Fruit fly (Drosophila melanogaster): ENCODE results near the gene Tap42.

Gene Tap42

DNA sequence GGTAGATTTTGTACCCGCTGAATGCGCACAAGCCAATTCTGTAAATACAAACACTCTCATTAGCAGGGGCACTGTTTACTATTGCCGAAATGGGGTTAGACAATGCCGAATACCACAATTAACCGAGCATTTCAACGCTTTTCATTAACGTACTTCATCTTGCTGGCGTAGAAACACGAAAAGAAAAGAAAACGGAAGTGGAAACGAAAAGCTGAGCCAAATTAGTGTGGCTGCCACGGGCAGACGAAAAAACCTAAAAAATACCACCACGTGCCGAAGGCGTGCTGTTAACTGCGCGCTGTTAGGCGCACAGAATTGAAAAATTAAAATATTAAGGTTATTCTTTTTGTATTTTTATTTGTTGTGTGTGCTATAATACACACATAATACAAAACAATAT is 27.5 kb downstream of the Tap42 start, which contains the start of gene RpL24:
Gene RpL24, minus strand, starts transcription at position 229 of the 400 bp plus-strand sequence.
- TF ChIP-seq Pif1B (GFP tag; optimal IDR thresholded peaks at IDR 0.05) (peak; percentile 84), CG8159 (tag; optimal IDR thresholded peaks at IDR 0.05) (peak; percentile 66), D1 (tag; optimal IDR thresholded peaks at IDR 0.05) (no peak), CG4496 (GFP tag; IDR thresholded peaks at IDR 0.05) (peak; percentile 92), CG10348 (GFP tag; IDR thresholded peaks at IDR 0.05) (no peak), Pif1A (GFP tag; optimal IDR thresholded peaks at IDR 0.05) (peak; percentile 89), CG14655 (GFP tag; optimal IDR thresholded peaks at IDR 0.05) (no peak), Ets98B (GFP tag; IDR thresholded peaks at IDR 0.05) (peak; percentile 80), CG15710 (tag; optimal IDR thresholded peaks at IDR 0.05) (peak; percentile 70), CG8301 (tag; optimal IDR thresholded peaks at IDR 0.05) (peak; percentile 59), CG12605 (GFP tag; IDR thresholded peaks at IDR 0.05) (peak; percentile 81), CG13204 (GFP tag; optimal IDR thresholded peaks at IDR 0.05) (no peak), fd96Ca (GFP tag; IDR thresholded peaks at IDR 0.05) (peak; percentile 63; the same call in 1 of the 3 replicates), CG34367 (tag; optimal IDR thresholded peaks at IDR 0.05) (peak; percentile 82), Snoo (tag; optimal IDR thresholded peaks at IDR 0.05) (peak; percentile 95), CG9948 (tag; optimal IDR thresholded peaks at IDR 0.05) (peak; percentile 8), rn (GFP tag; IDR thresholded peaks at IDR 0.05) (peak; percentile 62; the same call in 1 of the 2 replicates), CG32121 (GFP tag; IDR thresholded peaks at IDR 0.05) (peak; percentile 62; the same call in 1 of the 2 replicates), EcR (GFP tag; optimal IDR thresholded peaks at IDR 0.05) (no peak), gl (tag; optimal IDR thresholded peaks at IDR 0.05) (peak; percentile 80), CG17806 (tag; optimal IDR thresholded peaks at IDR 0.05) (peak; percentile 25)

DNA sequence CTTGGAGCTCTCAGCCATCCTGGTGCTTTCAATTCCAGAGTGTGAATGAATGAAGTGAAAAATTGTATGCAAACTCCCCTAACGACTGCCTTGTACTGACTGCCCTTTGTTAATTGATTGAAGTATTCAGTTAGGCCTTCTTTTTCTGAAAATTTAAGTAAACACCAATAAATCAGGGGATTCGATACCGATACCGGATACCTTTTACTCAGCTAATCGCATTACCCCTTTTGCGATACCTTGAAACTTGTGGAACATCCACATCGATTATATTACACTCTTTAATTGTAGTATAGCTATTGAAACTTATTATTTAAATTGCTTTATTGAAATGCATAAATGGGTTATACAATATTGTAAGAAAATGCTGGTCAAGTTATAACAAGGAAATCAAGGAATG is 28.7 kb downstream of the Tap42 start, which contains the start of gene CG16957:
Gene CG16957, minus strand, starts transcription at position 101 of the 400 bp plus-strand sequence.
- TF ChIP-seq CG17806 (tag; optimal IDR thresholded peaks at IDR 0.05) (no peak), rn (GFP tag; IDR thresholded peaks at IDR 0.05) (no peak), CG32121 (GFP tag; IDR thresholded peaks at IDR 0.05) (no peak), Snoo (tag; optimal IDR thresholded peaks at IDR 0.05) (no peak), CG34367 (tag; optimal IDR thresholded peaks at IDR 0.05) (no peak), D1 (tag; optimal IDR thresholded peaks at IDR 0.05) (no peak)

DNA sequence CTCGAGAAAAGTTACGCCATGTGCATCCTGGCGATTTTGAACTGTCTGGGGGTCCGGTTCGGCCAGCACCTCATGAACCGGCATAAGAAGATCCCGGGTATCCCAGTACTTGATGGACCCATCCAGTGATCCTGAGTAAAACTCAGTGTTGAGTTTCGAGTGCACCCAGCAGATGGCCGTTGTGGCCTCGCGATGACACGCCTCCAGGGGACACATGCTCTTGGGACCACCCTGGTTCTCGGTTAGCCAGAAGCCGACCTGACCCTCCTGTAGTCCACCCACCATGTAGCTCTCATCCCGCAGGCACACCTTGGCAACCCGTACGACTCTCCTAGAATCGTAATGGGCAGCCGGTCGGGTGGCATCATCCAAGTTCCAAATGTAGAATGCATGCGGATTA is 30.0 kb downstream of the Tap42 start:
- no peak for TF ChIP-seq Ets98B (GFP tag; IDR thresholded peaks at IDR 0.05)
- no peak for TF ChIP-seq CG8301 (tag; optimal IDR thresholded peaks at IDR 0.05)
- no peak for TF ChIP-seq CG8159 (tag; optimal IDR thresholded peaks at IDR 0.05)
- TF ChIP-seq Pif1A (GFP tag; optimal IDR thresholded peaks at IDR 0.05): no peak
- TF ChIP-seq CG9948 (tag; optimal IDR thresholded peaks at IDR 0.05): no peak
- TF ChIP-seq CG34367 (tag; optimal IDR thresholded peaks at IDR 0.05): no peak
- TF ChIP-seq CG17806 (tag; optimal IDR thresholded peaks at IDR 0.05): no peak

DNA sequence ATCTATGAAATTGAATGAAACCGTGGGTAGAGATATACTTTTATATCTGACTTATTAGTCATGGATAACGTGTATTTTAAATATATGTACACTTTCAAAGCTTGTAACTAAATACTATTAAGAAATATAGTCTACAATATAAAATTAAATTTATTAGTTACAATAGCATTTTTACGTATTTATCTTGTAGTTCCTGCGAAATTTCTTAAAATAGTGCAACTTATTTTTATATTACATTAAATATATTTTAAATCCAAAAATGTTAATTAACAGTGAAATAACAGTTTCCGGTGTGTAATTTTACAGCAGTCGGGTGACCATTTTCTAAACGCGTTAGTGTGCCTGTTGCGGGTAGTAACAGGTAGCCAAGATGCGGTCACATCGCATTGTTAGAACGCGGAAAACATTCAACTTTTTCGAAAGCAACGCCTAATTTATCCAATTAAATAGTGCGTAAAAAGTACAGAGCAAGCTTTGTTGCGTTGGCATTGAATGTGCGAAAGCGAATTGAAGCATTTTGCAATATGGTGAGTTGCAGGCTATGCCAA is 31.3 kb downstream of the Tap42 start, which contains the start of the genes CG10859 and CG7110:
Gene CG10859, minus strand, starts transcription at position 51 of the 548 bp plus-strand sequence.
Gene CG7110, plus strand, starts transcription at position 378 of the 548 bp plus-strand sequence.
- TF ChIP-seq rn (GFP tag; IDR thresholded peaks at IDR 0.05): no peak
- peak; percentile 49 for TF ChIP-seq Snoo (tag; optimal IDR thresholded peaks at IDR 0.05)
- no peak for TF ChIP-seq CG9948 (tag; optimal IDR thresholded peaks at IDR 0.05)
- TF ChIP-seq CG34367 (tag; optimal IDR thresholded peaks at IDR 0.05): peak; percentile 10

DNA sequence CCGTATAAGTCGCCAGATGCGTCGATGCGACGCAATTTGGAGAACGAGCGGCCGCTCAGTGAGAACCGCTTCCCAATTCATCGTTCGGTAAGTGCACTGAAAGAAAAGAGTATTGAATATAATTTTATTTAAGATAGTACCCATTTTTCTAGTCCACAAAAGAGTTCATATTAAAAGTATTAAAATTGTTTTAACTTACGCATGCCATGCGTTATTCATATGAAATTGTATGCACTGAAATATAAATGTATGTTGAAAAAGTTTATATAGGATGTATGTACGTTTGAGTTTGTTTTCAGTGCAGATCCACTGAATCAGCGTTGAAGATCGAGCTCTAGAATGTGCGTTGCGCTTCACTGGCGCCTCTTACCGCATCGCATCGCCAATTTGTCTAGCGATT is 32.1 kb downstream of the Tap42 start:
- TF ChIP-seq Snoo (tag; optimal IDR thresholded peaks at IDR 0.05) (no peak), CG14655 (GFP tag; optimal IDR thresholded peaks at IDR 0.05) (peak; percentile 41), CG8301 (tag; optimal IDR thresholded peaks at IDR 0.05) (peak; percentile 35), rn (GFP tag; IDR thresholded peaks at IDR 0.05) (no peak), CG12605 (GFP tag; IDR thresholded peaks at IDR 0.05) (no peak), CG32121 (GFP tag; IDR thresholded peaks at IDR 0.05) (0 out of 2 replicates have a peak, but pooled peaks have one; percentile 26), Pif1B (GFP tag; optimal IDR thresholded peaks at IDR 0.05) (no peak), D1 (tag; optimal IDR thresholded peaks at IDR 0.05) (no peak), CG34367 (tag; optimal IDR thresholded peaks at IDR 0.05) (no peak), CG4496 (GFP tag; IDR thresholded peaks at IDR 0.05) (0 out of 3 replicates have a peak, but pooled peaks have one; percentile 29), CG15710 (tag; optimal IDR thresholded peaks at IDR 0.05) (no peak), Pif1A (GFP tag; optimal IDR thresholded peaks at IDR 0.05) (peak; percentile 27), Ets98B (GFP tag; IDR thresholded peaks at IDR 0.05) (no peak), EcR (GFP tag; optimal IDR thresholded peaks at IDR 0.05) (no peak), CG9948 (tag; optimal IDR thresholded peaks at IDR 0.05) (peak; percentile 2), CG17806 (tag; optimal IDR thresholded peaks at IDR 0.05) (no peak), CG10348 (GFP tag; IDR thresholded peaks at IDR 0.05) (no peak), gl (tag; optimal IDR thresholded peaks at IDR 0.05) (no peak), CG8159 (tag; optimal IDR thresholded peaks at IDR 0.05) (no peak), fd96Ca (GFP tag; IDR thresholded peaks at IDR 0.05) (no peak), CG13204 (GFP tag; optimal IDR thresholded peaks at IDR 0.05) (no peak)

DNA sequence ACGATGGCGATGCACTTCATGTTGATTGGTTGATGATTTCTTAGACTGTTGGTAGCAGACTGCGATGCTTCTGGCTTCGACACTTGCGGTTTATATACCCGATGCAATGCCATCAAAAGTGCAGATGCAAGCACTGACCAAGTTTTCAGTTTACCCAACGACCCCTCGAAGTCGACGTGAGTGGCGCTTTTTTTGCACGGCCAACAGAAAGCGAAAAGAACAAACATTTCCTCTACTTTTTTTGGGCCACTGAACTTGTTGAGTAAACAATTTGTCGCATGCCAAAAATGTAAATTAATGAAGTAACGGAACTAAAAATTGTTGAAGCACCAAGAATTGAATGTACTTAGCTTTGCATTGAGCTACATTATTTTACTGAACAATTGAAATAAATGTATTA is 44.1 kb downstream of the Tap42 start, which contains the start of gene Vm34Ca:
Gene Vm34Ca, minus strand, starts transcription at position 66 of the 400 bp plus-strand sequence.
- TF ChIP-seq CG8301 (tag; optimal IDR thresholded peaks at IDR 0.05) (no peak), CG14655 (GFP tag; optimal IDR thresholded peaks at IDR 0.05) (no peak), fd96Ca (GFP tag; IDR thresholded peaks at IDR 0.05) (no peak), D1 (tag; optimal IDR thresholded peaks at IDR 0.05) (no peak), CG15710 (tag; optimal IDR thresholded peaks at IDR 0.05) (no peak), gl (tag; optimal IDR thresholded peaks at IDR 0.05) (no peak), CG17806 (tag; optimal IDR thresholded peaks at IDR 0.05) (no peak), Snoo (tag; optimal IDR thresholded peaks at IDR 0.05) (no peak), CG8159 (tag; optimal IDR thresholded peaks at IDR 0.05) (no peak), rn (GFP tag; IDR thresholded peaks at IDR 0.05) (no peak), CG10348 (GFP tag; IDR thresholded peaks at IDR 0.05) (no peak)

Measured in whole organism, pupa.